Fruit fly (Drosophila melanogaster) whole organism, embryonic: ENCODE data around the gene gkt.

ENCODE experiments used
- Abd-B ChIP-seq: fragments of 200-800 bp; sonication (Bioruptor generic); optimal IDR thresholded peaks from 2 replicates; lab custom pipeline; 2018; ENCODE audit warnings: missing biosample characterization, mild to moderate bottlenecking, missing genetic modification characterization, moderate library complexity
- Blimp-1 ChIP-seq: fragments of 200-800 bp; sonication (Bioruptor generic); optimal IDR thresholded peaks from 3 replicates; lab custom pipeline; 2018; ENCODE audit warnings: missing biosample characterization, missing genetic modification characterization, mild to moderate bottlenecking, moderate library complexity, missing genetic modification reagents
- C15 ChIP-seq: fragments of 200-800 bp; sonication (Bioruptor generic); IDR thresholded peaks from 3 replicates; pipeline ENCODE4 v1.3.6; 2022; ENCODE audit warnings: missing biosample characterization, missing genetic modification characterization
- CG10959 ChIP-seq: fragments of 200-800 bp; sonication (Bioruptor generic); IDR thresholded peaks from 2 replicates; pipeline ENCODE4 v1.3.6; 2022; ENCODE audit warnings: missing biosample characterization, missing genetic modification characterization
- CG11456 ChIP-seq: fragments of 200-800 bp; sonication (Bioruptor generic); IDR thresholded peaks from 3 replicates; pipeline ENCODE4 v1.3.6; 2022; ENCODE audit warnings: missing biosample characterization, missing genetic modification characterization
- CG11696 ChIP-seq: fragments of 200-800 bp; sonication (Bioruptor generic); IDR thresholded peaks from 2 replicates; pipeline ENCODE4 v1.3.6; 2022; ENCODE audit warnings: missing biosample characterization, missing genetic modification characterization
- CG15696 ChIP-seq: fragments of 200-800 bp; sonication (Bioruptor generic); optimal IDR thresholded peaks from 2 replicates; lab custom pipeline; 2019; ENCODE audit warnings: missing biosample characterization, mild to moderate bottlenecking, missing genetic modification characterization, moderate library complexity
- CG18262 ChIP-seq: fragments of 200-800 bp; optimal IDR thresholded peaks from 3 replicates; lab custom pipeline; 2019; ENCODE audit warnings: missing biosample characterization, mild to moderate bottlenecking, missing genetic modification characterization, moderate library complexity
- CG2712 ChIP-seq: fragments of 200-800 bp; optimal IDR thresholded peaks from 3 replicates; lab custom pipeline; 2019; ENCODE audit warnings: missing biosample characterization, mild to moderate bottlenecking, missing genetic modification characterization, moderate library complexity
- CG32767 ChIP-seq: fragments of 200-800 bp; sonication (Bioruptor generic); IDR thresholded peaks from 2 replicates; pipeline ENCODE4 v1.3.6; 2022; ENCODE audit warnings: missing biosample characterization, missing genetic modification characterization
- CG34422 ChIP-seq: fragments of 200-800 bp; sonication (Bioruptor generic); IDR thresholded peaks from 3 replicates; pipeline ENCODE4 v1.3.6; 2022; ENCODE audit warnings: missing biosample characterization, missing genetic modification characterization
- CG43689 ChIP-seq: fragments of 200-800 bp; sonication (Bioruptor generic); IDR thresholded peaks from 2 replicates; pipeline ENCODE4 v1.3.6; 2022; ENCODE audit warnings: missing biosample characterization, missing genetic modification characterization
- CG7745 ChIP-seq: fragments of 200-800 bp; sonication (Bioruptor generic); optimal IDR thresholded peaks from 2 replicates; lab custom pipeline; 2018; ENCODE audit warnings: missing biosample characterization, mild to moderate bottlenecking, missing genetic modification characterization, moderate library complexity
- CG8281 ChIP-seq: fragments of 200-800 bp; sonication (Bioruptor generic); optimal IDR thresholded peaks from 2 replicates; lab custom pipeline; 2018; ENCODE audit warnings: missing biosample characterization, mild to moderate bottlenecking, missing genetic modification characterization, moderate library complexity
- CG8388 ChIP-seq: fragments of 200-800 bp; sonication (Bioruptor generic); optimal IDR thresholded peaks from 2 replicates; lab custom pipeline; 2019; ENCODE audit warnings: missing biosample characterization, mild to moderate bottlenecking, missing genetic modification characterization, moderate library complexity
- CG8478 ChIP-seq: fragments of >200 bp; optimal IDR thresholded peaks from 2 replicates; lab custom pipeline; 2018
- CG9437 ChIP-seq: fragments of 200-800 bp; sonication (Bioruptor generic); optimal IDR thresholded peaks from 2 replicates; lab custom pipeline; 2018; ENCODE audit warnings: missing biosample characterization, mild to moderate bottlenecking, missing genetic modification characterization
- Dad ChIP-seq: fragments of 200-800 bp; sonication (Bioruptor generic); optimal IDR thresholded peaks from 3 replicates; lab custom pipeline; 2016; ENCODE audit warnings: missing biosample characterization, missing genetic modification characterization
- ERR ChIP-seq: fragments of 200-800 bp; sonication (Bioruptor generic); optimal IDR thresholded peaks from 2 replicates; lab custom pipeline; 2016; ENCODE audit warnings: missing biosample characterization, missing genetic modification characterization
- HLHmδ ChIP-seq: fragments of 200-800 bp; sonication (Bioruptor generic); optimal IDR thresholded peaks from 2 replicates; lab custom pipeline; 2018; ENCODE audit warnings: missing biosample characterization, mild to moderate bottlenecking, missing genetic modification characterization, moderate library complexity
- HmgZ ChIP-seq: fragments of 200-800 bp; sonication (Bioruptor generic); optimal IDR thresholded peaks from 2 replicates; lab custom pipeline; 2018; ENCODE audit warnings: missing biosample characterization, mild to moderate bottlenecking, missing genetic modification characterization
- Hr51 ChIP-seq, 2 experiments: fragments of 200-800 bp; sonication (Bioruptor generic); optimal IDR thresholded peaks; 2 replicates in 1 of 2; 3 replicates in 1 of 2; lab custom pipeline; 2016 to 2018; ENCODE audit warnings: missing biosample characterization in 2 of 2, missing genetic modification characterization in 2 of 2, mild to moderate bottlenecking in 1 of 2, moderate library complexity in 1 of 2
- MBD-R2 ChIP-seq: fragments of 200-800 bp; sonication (Bioruptor generic); IDR thresholded peaks from 2 replicates; pipeline ENCODE4 v1.3.6; 2022; ENCODE audit warnings: missing biosample characterization, missing genetic modification characterization
- Opbp ChIP-seq: fragments of 200-800 bp; sonication (Bioruptor generic); IDR thresholded peaks from 3 replicates; pipeline ENCODE4 v1.3.6; 2022; ENCODE audit warnings: missing biosample characterization, missing genetic modification characterization; ENCODE audit not compliant: partially characterized antibody
- Usf ChIP-seq: fragments of 200-800 bp; sonication (Bioruptor generic); optimal IDR thresholded peaks from 2 replicates; lab custom pipeline; 2017; ENCODE audit warnings: missing genotype, missing biosample characterization, missing genetic modification characterization
- ap ChIP-seq: fragments of 200-800 bp; sonication (Bioruptor generic); IDR thresholded peaks from 2 replicates; pipeline ENCODE4 v1.3.6; 2022; ENCODE audit warnings: missing biosample characterization, missing genetic modification characterization
- bab2 ChIP-seq: fragments of 200-800 bp; sonication (Bioruptor generic); optimal IDR thresholded peaks from 2 replicates; lab custom pipeline; 2016; ENCODE audit warnings: missing biosample characterization, missing genetic modification characterization
- bcd ChIP-seq: fragments of 200-800 bp; sonication (Bioruptor generic); optimal IDR thresholded peaks from 2 replicates; lab custom pipeline; 2017; ENCODE audit warnings: missing biosample characterization, mild to moderate bottlenecking, missing genetic modification characterization
- chif ChIP-seq, 2 experiments: fragments of 200-800 bp; sonication (Bioruptor generic); optimal IDR thresholded peaks; 3 replicates each; lab custom pipeline; 2016; ENCODE audit warnings: missing biosample characterization in 2 of 2, missing genetic modification characterization in 2 of 2
- ci ChIP-seq: fragments of 200-800 bp; sonication (Bioruptor generic); IDR thresholded peaks from 3 replicates; pipeline ENCODE4 v1.3.6; 2022; ENCODE audit warnings: missing biosample characterization, missing genetic modification characterization
- crol ChIP-seq: fragments of 200-800 bp; sonication (Bioruptor generic); IDR thresholded peaks from 2 replicates; pipeline ENCODE4 v1.3.6; 2022; ENCODE audit warnings: missing biosample characterization, missing genetic modification characterization
- esg ChIP-seq: fragments of 200-800 bp; sonication (Bioruptor generic); conservative IDR thresholded peaks from 2 replicates; pipeline ENCODE4 v1.3.6; 2022; ENCODE audit warnings: missing biosample characterization, missing genetic modification characterization
- grn ChIP-seq: fragments of 200-800 bp; sonication (Bioruptor generic); optimal IDR thresholded peaks from 3 replicates; lab custom pipeline; 2017; ENCODE audit warnings: missing biosample characterization, missing genetic modification characterization
- gsb ChIP-seq: fragments of 200-800 bp; sonication (Bioruptor generic); IDR thresholded peaks from 2 replicates; pipeline ENCODE4 v1.3.6; 2022; ENCODE audit warnings: missing biosample characterization, missing genetic modification characterization
- ham ChIP-seq: fragments of 200-800 bp; sonication (Bioruptor generic); IDR thresholded peaks from 2 replicates; pipeline ENCODE4 v1.3.6; 2022; ENCODE audit warnings: missing biosample characterization, missing genetic modification characterization
- insv ChIP-seq, 2 experiments: fragments of 200-800 bp; sonication (Bioruptor generic); optimal IDR thresholded peaks; 3 replicates each; lab custom pipeline; 2016 to 2018; ENCODE audit warnings: missing biosample characterization in 2 of 2, missing genetic modification characterization in 2 of 2
- nom ChIP-seq: fragments of 200-800 bp; sonication (Bioruptor generic); optimal IDR thresholded peaks from 2 replicates; lab custom pipeline; 2017; ENCODE audit warnings: missing biosample characterization, missing genetic modification characterization, mild to moderate bottlenecking, moderate library complexity, missing genetic modification reagents
- odd ChIP-seq: fragments of 200-800 bp; sonication (Bioruptor generic); optimal IDR thresholded peaks from 2 replicates; lab custom pipeline; 2017; ENCODE audit warnings: missing biosample characterization, mild to moderate bottlenecking, missing genetic modification characterization
- otp ChIP-seq: fragments of 200-800 bp; sonication (Bioruptor generic); IDR thresholded peaks from 3 replicates; pipeline ENCODE4, ENCODE4 v1.3.6; 2022; ENCODE audit warnings: missing biosample characterization, missing genetic modification characterization
- phol ChIP-seq: fragments of 200-800 bp; sonication (Bioruptor generic); optimal IDR thresholded peaks from 3 replicates; lab custom pipeline; 2018; ENCODE audit warnings: missing biosample characterization, mild to moderate bottlenecking, missing genetic modification characterization, moderate library complexity
- pum ChIP-seq: fragments of 200-800 bp; sonication (Bioruptor generic); optimal IDR thresholded peaks from 2 replicates; lab custom pipeline; 2016; ENCODE audit warnings: missing biosample characterization, missing genetic modification characterization
- row ChIP-seq: fragments of 200-800 bp; sonication (Bioruptor generic); IDR thresholded peaks from 3 replicates; pipeline ENCODE4 v1.3.6; 2022; ENCODE audit warnings: missing biosample characterization, missing genetic modification characterization
- sisA ChIP-seq: fragments of 200-800 bp; sonication (Bioruptor generic); IDR thresholded peaks from 2 replicates; pipeline ENCODE4 v1.3.6; 2022; ENCODE audit warnings: missing biosample characterization, missing genetic modification characterization
- slbo ChIP-seq: fragments of 200-800 bp; sonication (Bioruptor generic); IDR thresholded peaks from 2 replicates; pipeline ENCODE4 v1.3.6; 2022; ENCODE audit warnings: missing biosample characterization, missing genetic modification characterization
- tup ChIP-seq: fragments of 200-800 bp; sonication (Bioruptor generic); optimal IDR thresholded peaks from 2 replicates; lab custom pipeline; 2016; ENCODE audit warnings: missing biosample characterization, mild to moderate bottlenecking, missing genetic modification characterization, moderate library complexity
- wdn ChIP-seq: fragments of 200-800 bp; sonication (Bioruptor generic); IDR thresholded peaks from 2 replicates; pipeline ENCODE4 v1.3.6; 2022; ENCODE audit warnings: missing biosample characterization, missing genetic modification characterization
- z ChIP-seq: fragments of 200-800 bp; sonication (Bioruptor generic); IDR thresholded peaks from 3 replicates; pipeline ENCODE4 v1.3.6; 2022; ENCODE audit warnings: missing biosample characterization, missing genetic modification characterization

gkt gene

dm6 chr2L:3121745-3122144, 38.0 kb upstream of the gkt start (continued):
- TF ChIP-seq Opbp (GFP tag; lab: Robert Waterston, UW) (no peak), CG18262 (tag; lab: Kevin White, UChicago) (no peak), CG43689 (GFP tag; lab: Robert Waterston, UW) (no peak), CG7745 (tag; lab: Kevin White, UChicago) (peak; percentile 5), ERR (GFP tag; lab: Kevin White, UChicago) (no peak), sisA (GFP tag; lab: Robert Waterston, UW) (no peak), tup (GFP tag; lab: Kevin White, UChicago) (no peak), CG11696 (GFP tag; lab: Robert Waterston, UW) (peak; percentile 25; the same call in 1 of the 2 replicates), C15 (no peak), Hr51 (GFP tag; optimal IDR thresholded peaks at IDR 0.05; lab: Kevin White, UChicago) (no peak), Usf (GFP tag; lab: Kevin White, UChicago) (no peak), CG10959 (GFP tag; lab: Robert Waterston, UW) (no peak), odd (GFP tag; lab: Kevin White, UChicago) (peak; percentile 32), CG8478 (lab: Kevin White, UChicago) (no peak)

- TF ChIP-seq CG8388 (GFP tag; lab: Kevin White, UChicago) (no peak), z (GFP tag; lab: Robert Waterston, UW) (peak; percentile 92)
Measured at dm6 chr2L:3122216-3122615, 37.5 kb upstream of the gkt start.

- no peak for TF ChIP-seq phol
- no peak for TF ChIP-seq CG8281 (tag; lab: Kevin White, UChicago)
- no peak for TF ChIP-seq MBD-R2 (GFP tag; lab: Robert Waterston, UW)
- TF ChIP-seq CG2712 (tag; lab: Kevin White, UChicago), result no peak
- no peak for TF ChIP-seq pum (GFP tag; lab: Kevin White, UChicago)
- TF ChIP-seq wdn (GFP tag; lab: Robert Waterston, UW), result no peak
- TF ChIP-seq CG15696 (tag; lab: Kevin White, UChicago), result no peak
- TF ChIP-seq gsb (GFP tag; lab: Robert Waterston, UW), result no peak
- peak; percentile 56 for TF ChIP-seq crol (GFP tag; lab: Robert Waterston, UW)
- no peak for TF ChIP-seq C15
- peak; percentile 4; the same call in 1 of the 3 replicates for TF ChIP-seq otp
- TF ChIP-seq nom, result no peak
- TF ChIP-seq HLHmδ (GFP tag; lab: Kevin White, UChicago), result no peak
- no peak for TF ChIP-seq HmgZ (tag; lab: Kevin White, UChicago)
- peak; percentile 90 for TF ChIP-seq grn (GFP tag; lab: Kevin White, UChicago)
- no peak for TF ChIP-seq Dad
- TF ChIP-seq row, result peak; percentile 38; the same call in 2 of the 3 replicates
- TF ChIP-seq CG11456, result 0 out of 3 replicates have a peak, but pooled peaks have one; percentile 3
- TF ChIP-seq insv (GFP tag; optimal IDR thresholded peaks at IDR 0.05; lab: Kevin White, UChicago), result no peak
- TF ChIP-seq ap (GFP tag; lab: Robert Waterston, UW), result no peak
- no peak for TF ChIP-seq bab2 (GFP tag; lab: Kevin White, UChicago)
- TF ChIP-seq ci (GFP tag; lab: Robert Waterston, UW), result no peak
- no peak for TF ChIP-seq CG34422 (GFP tag; lab: Robert Waterston, UW)
- no peak for TF ChIP-seq chif (GFP tag; optimal IDR thresholded peaks at IDR 0.05; lab: Kevin White, UChicago)
- no peak for TF ChIP-seq Blimp-1
- 0 out of 2 replicates have a peak, but pooled peaks have one; percentile 22 for TF ChIP-seq slbo (GFP tag; lab: Robert Waterston, UW)
- TF ChIP-seq CG32767 (GFP tag; lab: Robert Waterston, UW), result no peak
- TF ChIP-seq Abd-B (GFP tag; lab: Kevin White, UChicago), result no peak
- TF ChIP-seq ham (GFP tag; lab: Robert Waterston, UW), result no peak
- TF ChIP-seq CG9437 (GFP tag; lab: Kevin White, UChicago), result no peak
- no peak for TF ChIP-seq esg (GFP tag; lab: Robert Waterston, UW)
- TF ChIP-seq bcd, result no peak
Measured at dm6 chr2L:3123562-3124345, 36.0 kb upstream of the gkt start.
